Fruit fly (Drosophila melanogaster) S2 (cell line): Measurements from ENCODE around the gene t.

Experiments used
- CG8478 ChIP-seq: fragments of >200 bp; optimal IDR thresholded peaks from 2 replicates; lab custom pipeline; 2018
- CTCF ChIP-seq, 2 experiments: fragments of >200 bp; optimal IDR thresholded peaks; 2 replicates each; lab custom pipeline; 2018

DNA sequence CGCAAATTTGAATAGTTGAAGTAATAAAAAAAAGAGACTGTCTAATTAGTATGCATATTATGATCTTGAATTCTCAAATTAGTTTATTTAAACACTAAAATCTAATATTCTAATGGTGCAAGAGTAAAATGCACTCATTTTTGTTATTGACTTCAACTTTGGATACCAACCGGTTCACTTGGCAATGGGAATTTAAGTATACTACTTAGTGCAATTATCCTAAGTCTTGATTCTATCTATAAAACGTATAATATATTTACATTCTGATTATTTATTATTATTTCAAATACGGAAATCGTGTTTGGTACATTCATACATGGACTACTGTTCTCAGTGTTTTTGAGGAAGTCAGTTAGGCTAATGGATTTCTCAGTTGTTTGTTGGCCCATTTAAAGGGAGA lies 3.8 kb upstream of the t start, which contains the start of gene Gr8a:
- TF ChIP-seq CG8478 (lab: Kevin White, UChicago) (no peak), CTCF (optimal IDR thresholded peaks at IDR 0.05; lab: Kevin White, UChicago) (no peak)
